Worm (Caenorhabditis elegans) whole organism, L2 larva: ENCODE results near the gene math-48.
A peak's percentile ranks its signal among the peaks of the same experiment; 100 is the strongest.

Experiments
- C34F6.9 ChIP-seq: fragments of 150-350 bp; optimal IDR thresholded peaks from 2 replicates; lab custom pipeline; 2014; ENCODE audit warnings: missing biosample characterization, missing genetic modification characterization
- F13H6.1 ChIP-seq: sonication (generic microtip); optimal IDR thresholded peaks from 2 replicates; lab custom pipeline; 2016; ENCODE audit warnings: missing genetic modification characterization, missing compliant biosample characterization
- R02D3.7 ChIP-seq: fragments of 150-350 bp; optimal IDR thresholded peaks from 2 replicates; lab custom pipeline; 2014; ENCODE audit warnings: missing biosample characterization, missing genetic modification characterization
- Y55F3AM.14 ChIP-seq: fragments of 200-800 bp; sonication (Bioruptor generic); optimal IDR thresholded peaks from 2 replicates; lab custom pipeline; 2018; ENCODE audit warnings: mild to moderate bottlenecking, missing genetic modification characterization, missing compliant biosample characterization
- ZK546.5 ChIP-seq: sonication (generic microtip); optimal IDR thresholded peaks from 2 replicates; lab custom pipeline; 2017; ENCODE audit warnings: missing biosample characterization, missing genetic modification characterization
- alr-1 ChIP-seq: fragments of 150-350 bp; optimal IDR thresholded peaks from 2 replicates; lab custom pipeline; 2014; ENCODE audit warnings: missing biosample characterization, missing genetic modification characterization
- aly-2 ChIP-seq: fragments of 150-350 bp; optimal IDR thresholded peaks from 2 replicates; lab custom pipeline; 2014; ENCODE audit warnings: missing biosample characterization, missing genetic modification characterization
- ama-1 ChIP-seq: fragments of 150-350 bp; optimal IDR thresholded peaks from 2 replicates; lab custom pipeline; 2018; ENCODE audit warnings: inconsistent platforms
- blmp-1 ChIP-seq: sonication (generic microtip); optimal IDR thresholded peaks from 2 replicates; lab custom pipeline; 2017; ENCODE audit warnings: missing genetic modification characterization, mild to moderate bottlenecking, missing compliant biosample characterization, antibody characterized with exemption, moderate library complexity; ENCODE audit not compliant: insufficient read depth
- ceh-16 ChIP-seq: fragments of 150-350 bp; optimal IDR thresholded peaks from 2 replicates; lab custom pipeline; 2014; ENCODE audit warnings: missing biosample characterization, missing genetic modification characterization
- ceh-82 ChIP-seq: fragments of 150-350 bp; optimal IDR thresholded peaks from 2 replicates; lab custom pipeline; 2014; ENCODE audit warnings: missing biosample characterization, missing genetic modification characterization
- crh-2 ChIP-seq: sonication (generic microtip); optimal IDR thresholded peaks from 2 replicates; lab custom pipeline; 2017; ENCODE audit warnings: missing biosample characterization, missing genetic modification characterization
- dmd-4 ChIP-seq: sonication (generic microtip); optimal IDR thresholded peaks from 2 replicates; lab custom pipeline; 2017; ENCODE audit warnings: missing biosample characterization, missing genetic modification characterization
- egl-27 ChIP-seq: sonication (generic microtip); optimal IDR thresholded peaks from 3 replicates; lab custom pipeline; 2017; ENCODE audit warnings: missing biosample characterization, missing genetic modification reagents, missing genetic modification characterization
- elt-1 ChIP-seq: fragments of 150-350 bp; optimal IDR thresholded peaks from 2 replicates; lab custom pipeline; 2014; ENCODE audit warnings: missing biosample characterization, missing genetic modification characterization
- fos-1 ChIP-seq: fragments of 150-350 bp; optimal IDR thresholded peaks from 2 replicates; lab custom pipeline; 2014; ENCODE audit warnings: missing biosample characterization, missing genetic modification characterization
- gmeb-1 ChIP-seq: fragments of 150-350 bp; optimal IDR thresholded peaks from 2 replicates; lab custom pipeline; 2014; ENCODE audit warnings: missing biosample characterization, missing genetic modification characterization
- lin-11 ChIP-seq: fragments of 150-350 bp; sonication (generic microtip); optimal IDR thresholded peaks from 2 replicates; lab custom pipeline; 2014; ENCODE audit warnings: missing biosample characterization, missing genetic modification characterization, inconsistent platforms, mixed read lengths
- lin-13 ChIP-seq: fragments of 150-350 bp; optimal IDR thresholded peaks from 2 replicates; lab custom pipeline; 2014; ENCODE audit warnings: missing biosample characterization, missing genetic modification reagents, missing genetic modification characterization
- lsy-2 ChIP-seq, 2 experiments: fragments of 150-350 bp in 1 of 2; sonication (generic microtip) in 1 of 2; optimal IDR thresholded peaks; 2 replicates each; lab custom pipeline; 2014 to 2017; ENCODE audit warnings: missing biosample characterization in 2 of 2, missing genetic modification characterization in 2 of 2
- mab-5 ChIP-seq: fragments of 150-350 bp; optimal IDR thresholded peaks from 2 replicates; lab custom pipeline; 2014; ENCODE audit warnings: missing biosample characterization, missing genetic modification characterization
- mbf-1 ChIP-seq: sonication (generic microtip); optimal IDR thresholded peaks from 2 replicates; lab custom pipeline; 2017; ENCODE audit warnings: missing biosample characterization, missing genetic modification characterization
- mdl-1 ChIP-seq, 2 experiments: fragments of 150-350 bp in 1 of 2; sonication (generic microtip) in 1 of 2; optimal IDR thresholded peaks; 2 replicates each; lab custom pipeline; 2017; ENCODE audit warnings: missing biosample characterization in 2 of 2, missing genetic modification characterization in 2 of 2
- nhr-10 ChIP-seq: sonication (generic microtip); optimal IDR thresholded peaks from 2 replicates; lab custom pipeline; 2017; ENCODE audit warnings: missing biosample characterization, missing genetic modification characterization
- nhr-12 ChIP-seq: fragments of 150-350 bp; optimal IDR thresholded peaks from 2 replicates; lab custom pipeline; 2014; ENCODE audit warnings: missing biosample characterization, missing genetic modification characterization
- nhr-129 ChIP-seq: fragments of 150-350 bp; optimal IDR thresholded peaks from 2 replicates; lab custom pipeline; 2014; ENCODE audit warnings: missing biosample characterization, missing genetic modification characterization
- nhr-21 ChIP-seq: fragments of 150-350 bp; optimal IDR thresholded peaks from 2 replicates; lab custom pipeline; 2014; ENCODE audit warnings: missing biosample characterization, missing genetic modification characterization
- nhr-23 ChIP-seq: fragments of 150-350 bp; optimal IDR thresholded peaks from 2 replicates; lab custom pipeline; 2014; ENCODE audit warnings: missing biosample characterization, missing genetic modification reagents, missing genetic modification characterization
- nhr-237 ChIP-seq: fragments of 150-350 bp; optimal IDR thresholded peaks from 2 replicates; lab custom pipeline; 2014; ENCODE audit warnings: missing biosample characterization, missing genetic modification characterization
- nhr-6 ChIP-seq: fragments of 150-350 bp; optimal IDR thresholded peaks from 2 replicates; lab custom pipeline; 2014; ENCODE audit warnings: missing biosample characterization, missing genetic modification characterization
- nhr-77 ChIP-seq: fragments of 150-350 bp; optimal IDR thresholded peaks from 2 replicates; lab custom pipeline; 2014; ENCODE audit warnings: missing biosample characterization, missing genetic modification characterization
- sma-3 ChIP-seq: sonication (generic microtip); optimal IDR thresholded peaks from 2 replicates; lab custom pipeline; 2016; ENCODE audit warnings: missing genetic modification reagents, missing genetic modification characterization, missing compliant biosample characterization
- sma-9 ChIP-seq, 2 experiments: fragments of 150-350 bp in 1 of 2; sonication (generic microtip) in 1 of 2; optimal IDR thresholded peaks; 2 replicates each; lab custom pipeline; 2014 to 2016; ENCODE audit warnings: missing genetic modification characterization in 2 of 2, mild to moderate bottlenecking in 1 of 2, missing biosample characterization in 1 of 2, missing compliant biosample characterization in 1 of 2, missing genetic modification reagents in 1 of 2, moderate library complexity in 1 of 2
- snpc-4 ChIP-seq: fragments of 150-350 bp; optimal IDR thresholded peaks from 2 replicates; lab custom pipeline; 2014; ENCODE audit warnings: missing biosample characterization, missing genetic modification characterization
- unc-39 ChIP-seq: fragments of 150-350 bp; optimal IDR thresholded peaks from 2 replicates; lab custom pipeline; 2014; ENCODE audit warnings: missing biosample characterization, missing genetic modification characterization
- unc-55 ChIP-seq: fragments of 150-350 bp; sonication (generic microtip); optimal IDR thresholded peaks from 3 replicates; lab custom pipeline; 2014; ENCODE audit warnings: missing biosample characterization, missing genetic modification reagents, missing genetic modification characterization
- unc-62 ChIP-seq: fragments of 150-350 bp; optimal IDR thresholded peaks from 2 replicates; lab custom pipeline; 2014; ENCODE audit warnings: missing biosample characterization, missing genetic modification reagents, missing genetic modification characterization
- zag-1 ChIP-seq: fragments of 150-350 bp; optimal IDR thresholded peaks from 2 replicates; lab custom pipeline; 2014; ENCODE audit warnings: missing biosample characterization, missing genetic modification characterization
- ztf-1 ChIP-seq: fragments of 200-800 bp; sonication (Bioruptor generic); conservative IDR thresholded peaks from 2 replicates; pipeline ENCODE4 v1.3.6; 2022; ENCODE audit warnings: missing genetic modification characterization, missing compliant biosample characterization
- ztf-4 ChIP-seq: fragments of 150-350 bp; optimal IDR thresholded peaks from 2 replicates; lab custom pipeline; 2014; ENCODE audit warnings: missing biosample characterization, missing genetic modification characterization

The math-48 gene

ce11 chrII:1946427-1946826 lies at the start of gene math-48:
Gene math-48 (minus strand): TSS chrII:1946527.
- no peak for TF ChIP-seq unc-39
- no peak for TF ChIP-seq blmp-1 (tag; lab: Kevin White, UChicago)
- no peak for TF ChIP-seq ztf-4 (tag; lab: Kevin White, UChicago)
- no peak for TF ChIP-seq nhr-237 (tag; lab: Kevin White, UChicago)
- TF ChIP-seq elt-1 (tag; lab: Kevin White, UChicago), result no peak
- no peak for TF ChIP-seq lsy-2 (tag; optimal IDR thresholded peaks at IDR 0.05; lab: Kevin White, UChicago)
- no peak for TF ChIP-seq sma-3 (GFP tag; lab: Kevin White, UChicago)
- no peak for TF ChIP-seq dmd-4
- TF ChIP-seq nhr-23 (tag; lab: Kevin White, UChicago), result no peak
- TF ChIP-seq F13H6.1 (tag; lab: Kevin White, UChicago), result no peak
- TF ChIP-seq mab-5 (tag; lab: Kevin White, UChicago), result no peak
- TF ChIP-seq nhr-12 (tag; lab: Kevin White, UChicago), result no peak
- no peak for TF ChIP-seq Y55F3AM.14 (GFP tag; lab: Kevin White, UChicago)
- TF ChIP-seq snpc-4, result no peak
- TF ChIP-seq lin-11 (tag; lab: Kevin White, UChicago), result no peak
- no peak for TF ChIP-seq C34F6.9 (tag; lab: Kevin White, UChicago)
- no peak for TF ChIP-seq nhr-21 (tag; lab: Kevin White, UChicago)
- TF ChIP-seq, all 48 proteins: peak for 0

ce11 chrII:1995744-1996143 lies 49.4 kb upstream of the math-48 start:
- no peak for TF ChIP-seq sma-3 (GFP tag; lab: Kevin White, UChicago)
- TF ChIP-seq zag-1, result no peak
- no peak for TF ChIP-seq Y55F3AM.14 (GFP tag; lab: Kevin White, UChicago)
- no peak for TF ChIP-seq sma-9 (GFP tag; optimal IDR thresholded peaks at IDR 0.05; lab: Kevin White, UChicago)
- no peak for TF ChIP-seq sma-9 (tag; optimal IDR thresholded peaks at IDR 0.05; lab: Kevin White, UChicago)
- no peak for TF ChIP-seq unc-39
- TF ChIP-seq gmeb-1 (tag; lab: Kevin White, UChicago), result peak; percentile 6
- TF ChIP-seq fos-1 (tag; lab: Kevin White, UChicago), result peak; percentile 89
- no peak for TF ChIP-seq nhr-21 (tag; lab: Kevin White, UChicago)
- TF ChIP-seq C34F6.9 (tag; lab: Kevin White, UChicago), result no peak
- no peak for TF ChIP-seq aly-2
- no peak for TF ChIP-seq ama-1
- no peak for TF ChIP-seq blmp-1 (tag; lab: Kevin White, UChicago)
- TF ChIP-seq unc-55, result no peak
- no peak for TF ChIP-seq nhr-129 (tag; lab: Kevin White, UChicago)

- TF ChIP-seq ztf-1 (GFP tag; lab: Robert Waterston, UW), result no peak
- TF ChIP-seq sma-3 (GFP tag; lab: Kevin White, UChicago), result no peak
- no peak for TF ChIP-seq gmeb-1 (tag; lab: Kevin White, UChicago)
- TF ChIP-seq dmd-4, result no peak
- TF ChIP-seq ceh-82 (tag; lab: Kevin White, UChicago), result no peak
- TF ChIP-seq lsy-2 (tag; optimal IDR thresholded peaks at IDR 0.05; lab: Kevin White, UChicago), result no peak
- no peak for TF ChIP-seq sma-9 (GFP tag; optimal IDR thresholded peaks at IDR 0.05; lab: Kevin White, UChicago)
- no peak for TF ChIP-seq sma-9 (tag; optimal IDR thresholded peaks at IDR 0.05; lab: Kevin White, UChicago)
- no peak for TF ChIP-seq lin-13 (GFP tag; lab: Kevin White, UChicago)
- TF ChIP-seq, all 48 proteins: peak for 0
Measured at ce11 chrII:1993738-1994137, 47.4 kb upstream of the math-48 start, which contains the start of gene math-21. Gene math-21 (plus strand): TSS chrII:1994038.

ce11 chrII:1989010-1989409 lies 42.7 kb upstream of the math-48 start, which contains the start of gene math-44:
Gene math-44 (plus strand): TSS chrII:1989310.
- no peak for TF ChIP-seq blmp-1 (tag; lab: Kevin White, UChicago)
- no peak for TF ChIP-seq ceh-82 (tag; lab: Kevin White, UChicago)
- TF ChIP-seq ZK546.5 (tag; lab: Kevin White, UChicago), result no peak
- no peak for TF ChIP-seq zag-1
- TF ChIP-seq ama-1, result no peak
- TF ChIP-seq R02D3.7 (tag; lab: Kevin White, UChicago), result no peak
- TF ChIP-seq egl-27 (tag; lab: Kevin White, UChicago), result no peak
- TF ChIP-seq aly-2, result no peak
- no peak for TF ChIP-seq lin-13 (GFP tag; lab: Kevin White, UChicago)
- TF ChIP-seq unc-62 (GFP tag; lab: Kevin White, UChicago), result no peak
- TF ChIP-seq nhr-12 (tag; lab: Kevin White, UChicago), result no peak
- no peak for TF ChIP-seq mbf-1 (tag; lab: Kevin White, UChicago)
- TF ChIP-seq nhr-77, result no peak
- TF ChIP-seq mdl-1 (tag; optimal IDR thresholded peaks at IDR 0.05; lab: Kevin White, UChicago), result no peak
- no peak for TF ChIP-seq alr-1
- no peak for TF ChIP-seq ceh-16 (tag; lab: Kevin White, UChicago)
- TF ChIP-seq crh-2, result no peak
- TF ChIP-seq nhr-6 (tag; lab: Kevin White, UChicago), result no peak
- no peak for TF ChIP-seq nhr-10 (tag; lab: Kevin White, UChicago)
- TF ChIP-seq lin-11 (tag; lab: Kevin White, UChicago), result no peak
- TF ChIP-seq, all 48 proteins: peak for 0
